Fruit fly (Drosophila melanogaster): ENCODE results near the gene CG13010.

dm6 chrX:16696614-16697519 is 18.1 kb upstream of the CG13010 start:
- TF ChIP-seq usp (GFP tag; optimal IDR thresholded peaks at IDR 0.05) (no peak), psq (optimal IDR thresholded peaks at IDR 0.05) (no peak), CG8478 (optimal IDR thresholded peaks at IDR 0.05) (no peak), EcR (GFP tag; optimal IDR thresholded peaks at IDR 0.05) (no peak), pan (optimal IDR thresholded peaks at IDR 0.05) (no peak), Dll (optimal IDR thresholded peaks at IDR 0.05) (no peak)
